Fruit fly (Drosophila melanogaster) whole organism, prepupa: ENCODE measurements around the gene Rab9.

ENCODE experiments used
- Blimp-1 ChIP-seq: fragments of 200-800 bp; sonication (Bioruptor generic); optimal IDR thresholded peaks from 3 replicates; lab custom pipeline; 2017; ENCODE audit warnings: missing biosample characterization, missing genetic modification characterization, mild to moderate bottlenecking, moderate library complexity, missing genetic modification reagents
- CG10669 ChIP-seq: fragments of 200-800 bp; sonication (Bioruptor generic); optimal IDR thresholded peaks from 3 replicates; lab custom pipeline; 2018; ENCODE audit warnings: missing biosample characterization, mild to moderate bottlenecking, missing genetic modification characterization, moderate library complexity
- CG11294 ChIP-seq: fragments of 200-800 bp; sonication (Bioruptor generic); IDR thresholded peaks from 2 replicates; pipeline ENCODE4 v1.3.6; 2022; ENCODE audit warnings: missing biosample characterization, missing genetic modification characterization
- CG11762 ChIP-seq: fragments of 200-800 bp; sonication (Bioruptor generic); optimal IDR thresholded peaks from 3 replicates; lab custom pipeline; 2016; ENCODE audit warnings: missing biosample characterization, missing genetic modification characterization; ENCODE audit not compliant: insufficient read depth
- CG15336 ChIP-seq: fragments of 200-800 bp; sonication (Bioruptor generic); IDR thresholded peaks from 2 replicates; pipeline ENCODE4 v1.3.6; 2022; ENCODE audit warnings: missing biosample characterization, missing genetic modification characterization
- CG16779 ChIP-seq: fragments of 200-800 bp; sonication (Bioruptor generic); optimal IDR thresholded peaks from 3 replicates; lab custom pipeline; 2017; ENCODE audit warnings: missing biosample characterization, mild to moderate bottlenecking, missing genetic modification characterization
- CG3032 ChIP-seq: fragments of 200-800 bp; optimal IDR thresholded peaks from 2 replicates; lab custom pipeline; 2019; ENCODE audit warnings: missing biosample characterization, mild to moderate bottlenecking, missing genetic modification characterization, moderate library complexity
- CG31627 ChIP-seq: fragments of 200-800 bp; sonication (Bioruptor generic); optimal IDR thresholded peaks from 3 replicates; lab custom pipeline; 2016; ENCODE audit warnings: missing biosample characterization, missing genetic modification characterization
- CG32006 ChIP-seq: fragments of 200-800 bp; sonication (Bioruptor generic); optimal IDR thresholded peaks from 3 replicates; lab custom pipeline; 2017; ENCODE audit warnings: missing biosample characterization, mild to moderate bottlenecking, missing genetic modification characterization
- CG34406 ChIP-seq: fragments of 200-800 bp; sonication (Bioruptor generic); optimal IDR thresholded peaks from 3 replicates; lab custom pipeline; 2016; ENCODE audit warnings: missing biosample characterization, missing genetic modification characterization
- CG3919 ChIP-seq: fragments of 200-800 bp; sonication (Bioruptor generic); optimal IDR thresholded peaks from 3 replicates; lab custom pipeline; 2016; ENCODE audit warnings: missing biosample characterization, missing genetic modification characterization
- CG4318 ChIP-seq: fragments of 200-800 bp; sonication (Bioruptor generic); optimal IDR thresholded peaks from 3 replicates; lab custom pipeline; 2017; ENCODE audit warnings: missing biosample characterization, mild to moderate bottlenecking, missing genetic modification characterization
- CG6163 ChIP-seq: fragments of 200-800 bp; sonication (Bioruptor generic); IDR thresholded peaks from 3 replicates; pipeline ENCODE4 v1.3.6; 2022; ENCODE audit warnings: missing biosample characterization, missing genetic modification characterization
- CG6276 ChIP-seq: fragments of 200-800 bp; sonication (Bioruptor generic); optimal IDR thresholded peaks from 2 replicates; lab custom pipeline; 2017; ENCODE audit warnings: missing biosample characterization, mild to moderate bottlenecking, missing genetic modification characterization
- CG6792 ChIP-seq: fragments of 200-800 bp; sonication (Bioruptor generic); optimal IDR thresholded peaks from 3 replicates; lab custom pipeline; 2016; ENCODE audit warnings: missing biosample characterization, missing genetic modification characterization
- CG6808 ChIP-seq: fragments of 200-800 bp; sonication (Bioruptor generic); optimal IDR thresholded peaks from 3 replicates; lab custom pipeline; 2017; ENCODE audit warnings: missing biosample characterization, missing genetic modification characterization, mild to moderate bottlenecking, moderate library complexity, missing genetic modification reagents
- CG6854 ChIP-seq: fragments of 200-800 bp; sonication (Bioruptor generic); optimal IDR thresholded peaks from 2 replicates; lab custom pipeline; 2017; ENCODE audit warnings: missing biosample characterization, mild to moderate bottlenecking, missing genetic modification characterization
- CG8319 ChIP-seq: fragments of 200-800 bp; sonication (Bioruptor generic); optimal IDR thresholded peaks from 3 replicates; lab custom pipeline; 2016; ENCODE audit warnings: missing biosample characterization, missing genetic modification characterization
- Eip75B ChIP-seq: fragments of 200-800 bp; sonication (Bioruptor generic); optimal IDR thresholded peaks from 3 replicates; lab custom pipeline; 2016; ENCODE audit warnings: missing biosample characterization, missing genetic modification characterization
- Eip78C ChIP-seq: fragments of 200-800 bp; sonication (Bioruptor generic); peaks from one replicate; lab custom pipeline; 2016; ENCODE audit warnings: missing biosample characterization, missing genetic modification characterization
- Eip93F ChIP-seq: fragments of 200-800 bp; sonication (Bioruptor generic); optimal IDR thresholded peaks from 2 replicates; lab custom pipeline; 2016; ENCODE audit warnings: missing biosample characterization, mild to moderate bottlenecking, missing genetic modification characterization
- Ets21C ChIP-seq: fragments of 200-800 bp; sonication (Bioruptor generic); optimal IDR thresholded peaks from 3 replicates; lab custom pipeline; 2016; ENCODE audit warnings: missing biosample characterization, missing genetic modification characterization
- Ets96B ChIP-seq: fragments of 200-800 bp; optimal IDR thresholded peaks from 2 replicates; lab custom pipeline; 2019; ENCODE audit warnings: missing biosample characterization, mild to moderate bottlenecking, missing genetic modification characterization, moderate library complexity
- Hr39 ChIP-seq: fragments of 200-800 bp; sonication (Bioruptor generic); optimal IDR thresholded peaks from 2 replicates; lab custom pipeline; 2016; ENCODE audit warnings: missing biosample characterization, missing genetic modification characterization
- Lpt ChIP-seq: fragments of 200-800 bp; sonication (Bioruptor generic); optimal IDR thresholded peaks from 3 replicates; lab custom pipeline; 2016; ENCODE audit warnings: missing biosample characterization, missing genetic modification characterization
- Met ChIP-seq: fragments of 200-800 bp; sonication (Bioruptor generic); optimal IDR thresholded peaks from 3 replicates; lab custom pipeline; 2016; ENCODE audit warnings: missing biosample characterization, missing genetic modification characterization
- OdsH ChIP-seq: fragments of 200-800 bp; sonication (Bioruptor generic); optimal IDR thresholded peaks from 3 replicates; lab custom pipeline; 2016; ENCODE audit warnings: missing biosample characterization, missing genetic modification characterization
- Sox102F ChIP-seq: fragments of 200-800 bp; sonication (Bioruptor generic); optimal IDR thresholded peaks from 2 replicates; lab custom pipeline; 2016; ENCODE audit warnings: missing biosample characterization, mild to moderate bottlenecking, missing genetic modification characterization
- Sox14 ChIP-seq: fragments of 200-800 bp; sonication (Bioruptor generic); optimal IDR thresholded peaks from 3 replicates; lab custom pipeline; 2016; ENCODE audit warnings: missing biosample characterization, missing genetic modification characterization
- Sox15 ChIP-seq: fragments of 200-800 bp; sonication (Bioruptor generic); optimal IDR thresholded peaks from 3 replicates; lab custom pipeline; 2016; ENCODE audit warnings: missing biosample characterization, missing genetic modification characterization
- achi ChIP-seq: fragments of 200-800 bp; sonication (Bioruptor generic); optimal IDR thresholded peaks from 3 replicates; lab custom pipeline; 2016; ENCODE audit warnings: missing biosample characterization, missing genetic modification characterization
- acj6 ChIP-seq: fragments of 200-800 bp; sonication (Bioruptor generic); optimal IDR thresholded peaks from 3 replicates; lab custom pipeline; 2016; ENCODE audit warnings: missing biosample characterization, missing genetic modification characterization
- dsx ChIP-seq: fragments of 200-800 bp; optimal IDR thresholded peaks from 3 replicates; lab custom pipeline; 2019; ENCODE audit warnings: missing biosample characterization, mild to moderate bottlenecking, missing genetic modification characterization, moderate library complexity; ENCODE audit not compliant: poor library complexity, severe bottlenecking
- eg ChIP-seq: fragments of 200-800 bp; sonication (Bioruptor generic); IDR thresholded peaks from 3 replicates; pipeline ENCODE4 v1.3.6; 2022; ENCODE audit warnings: missing biosample characterization, missing genetic modification characterization
- fd59A ChIP-seq: fragments of 200-800 bp; sonication (Bioruptor generic); optimal IDR thresholded peaks from 2 replicates; lab custom pipeline; 2017; ENCODE audit warnings: missing biosample characterization, mild to moderate bottlenecking, missing genetic modification characterization, missing genetic modification reagents
- fd85E ChIP-seq: fragments of 200-800 bp; sonication (Bioruptor generic); optimal IDR thresholded peaks from 3 replicates; lab custom pipeline; 2016; ENCODE audit warnings: missing biosample characterization, missing genetic modification characterization
- lz ChIP-seq: fragments of 200-800 bp; sonication (Bioruptor generic); optimal IDR thresholded peaks from 3 replicates; lab custom pipeline; 2016; ENCODE audit warnings: missing biosample characterization, missing genetic modification characterization
- net ChIP-seq: fragments of 200-800 bp; sonication (Bioruptor generic); optimal IDR thresholded peaks from 3 replicates; lab custom pipeline; 2016; ENCODE audit warnings: missing biosample characterization, missing genetic modification characterization
- salr ChIP-seq, 2 experiments: fragments of 200-800 bp; sonication (Bioruptor generic); optimal IDR thresholded peaks; 3 replicates each; lab custom pipeline; 2016 to 2018; ENCODE audit warnings: missing biosample characterization in 2 of 2, missing genetic modification characterization in 2 of 2, mild to moderate bottlenecking in 1 of 2
- spab ChIP-seq: fragments of 200-800 bp; sonication (Bioruptor generic); optimal IDR thresholded peaks from 2 replicates; lab custom pipeline; 2017; ENCODE audit warnings: missing biosample characterization, mild to moderate bottlenecking, missing genetic modification characterization, missing genetic modification reagents
- ss ChIP-seq, 2 experiments: fragments of 200-800 bp; sonication (Bioruptor generic); optimal IDR thresholded peaks; 2 replicates in 1 of 2; 3 replicates in 1 of 2; lab custom pipeline; 2017 to 2018; ENCODE audit warnings: mild to moderate bottlenecking in 2 of 2, missing biosample characterization in 2 of 2, missing genetic modification characterization in 2 of 2, moderate library complexity in 1 of 2
- svp ChIP-seq: fragments of 200-800 bp; sonication (Bioruptor generic); peaks from one replicate; lab custom pipeline; 2016; ENCODE audit warnings: missing biosample characterization, missing genetic modification characterization
- topi ChIP-seq: fragments of 200-800 bp; sonication (Bioruptor generic); optimal IDR thresholded peaks from 3 replicates; lab custom pipeline; 2016; ENCODE audit warnings: missing biosample characterization, missing genetic modification characterization
- vri ChIP-seq: fragments of 200-800 bp; sonication (Bioruptor generic); optimal IDR thresholded peaks from 3 replicates; lab custom pipeline; 2016; ENCODE audit warnings: missing biosample characterization, mild to moderate bottlenecking, missing genetic modification characterization

The Rab9 gene

dm6 chr2L:19441791-19442190 is 9.4 kb downstream of the Rab9 start, which contains the start of gene RanGAP:
Gene RanGAP, plus strand, starts transcription at chr2L:19441959.
- TF ChIP-seq fd59A (GFP tag; lab: Kevin White, UChicago) (no peak), CG6808 (GFP tag; lab: Kevin White, UChicago) (peak; percentile 40), Blimp-1 (GFP tag; lab: Kevin White, UChicago) (no peak), CG10669 (GFP tag; lab: Kevin White, UChicago) (peak; percentile 9), OdsH (GFP tag; lab: Kevin White, UChicago) (peak; percentile 13), CG6163 (GFP tag; lab: Robert Waterston, UW) (peak; percentile 40; the same call in 2 of the 3 replicates), CG11294 (GFP tag; lab: Robert Waterston, UW) (peak; percentile 27; the same call in 1 of the 2 replicates), CG4318 (GFP tag; lab: Kevin White, UChicago) (peak; percentile 27), CG6276 (GFP tag; lab: Kevin White, UChicago) (peak; percentile 60), Eip78C (peak; percentile 24), achi (no peak), CG16779 (peak; percentile 11), net (GFP tag; lab: Kevin White, UChicago) (peak; percentile 18), eg (GFP tag; lab: Robert Waterston, UW) (0 out of 3 replicates have a peak, but pooled peaks have one; percentile 39), CG32006 (peak; percentile 60), topi (no peak), svp (peak; percentile 71), ss (GFP tag; optimal IDR thresholded peaks at IDR 0.05; lab: Kevin White, UChicago) (no peak), CG6792 (GFP tag; lab: Kevin White, UChicago) (no peak), CG3919 (GFP tag; lab: Kevin White, UChicago) (no peak), salr (GFP tag; optimal IDR thresholded peaks at IDR 0.05; lab: Kevin White, UChicago) (peak in 1 of 2 experiments; percentile 1), CG34406 (GFP tag; lab: Kevin White, UChicago) (no peak), Ets21C (GFP tag; lab: Kevin White, UChicago) (no peak)

DNA sequence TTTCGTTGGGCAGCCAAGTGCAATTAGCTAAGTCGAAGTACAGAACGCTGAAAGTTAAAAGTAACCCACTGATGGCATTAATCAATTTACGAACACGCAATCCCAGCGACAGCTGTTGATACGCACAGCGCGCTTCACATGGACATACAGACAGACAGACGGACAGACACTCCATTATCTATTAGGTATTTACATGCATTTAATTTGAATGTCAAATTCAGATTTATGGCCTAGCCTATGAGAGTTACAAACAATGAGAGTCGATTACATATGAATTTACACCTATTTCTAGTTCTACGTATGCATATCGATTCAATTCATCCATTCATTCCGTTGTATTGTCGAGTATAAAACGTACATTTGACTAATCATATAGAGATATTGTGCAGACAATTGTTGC is 10.3 kb downstream of the Rab9 start, which contains the start of gene CG10237:
Gene CG10237 (minus strand): TSS at position 101 of the 400 bp plus-strand sequence.
- TF ChIP-seq fd85E (GFP tag; lab: Kevin White, UChicago) = no peak
- TF ChIP-seq CG8319 (GFP tag; lab: Kevin White, UChicago) = no peak

DNA sequence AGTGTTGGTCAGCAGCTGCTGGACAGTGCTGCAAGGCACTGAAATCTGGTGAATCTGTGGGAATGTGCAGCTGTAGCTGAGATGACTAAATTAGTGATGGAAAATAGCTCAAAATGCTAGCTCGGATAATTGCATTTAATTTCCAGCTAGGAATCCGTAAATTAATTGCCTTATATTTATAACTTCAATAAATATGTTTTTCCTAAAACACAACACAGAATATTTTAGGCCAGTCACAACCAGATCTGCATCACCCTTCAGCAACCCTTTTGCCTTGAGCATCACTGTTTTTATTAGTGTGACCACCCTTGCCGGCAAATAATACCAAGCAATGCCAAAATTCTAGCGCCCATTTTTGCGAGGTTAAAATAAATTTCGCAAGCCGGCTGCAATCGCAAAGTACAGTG is 12.4 kb downstream of the Rab9 start, which contains the start of gene Hs2st:
Gene Hs2st (minus strand): TSS at position 17 of the 407 bp plus-strand sequence.
- TF ChIP-seq CG32006 (peak; percentile 90), CG3919 (GFP tag; lab: Kevin White, UChicago) (peak; percentile 92), Eip78C (peak; percentile 97), CG16779 (peak; percentile 64), Eip75B (peak; percentile 93), CG10669 (GFP tag; lab: Kevin White, UChicago) (peak; percentile 81), Ets96B (tag; lab: Kevin White, UChicago) (peak; percentile 84), CG31627 (GFP tag; lab: Kevin White, UChicago) (peak; percentile 98), Eip93F (GFP tag; lab: Kevin White, UChicago) (peak; percentile 79), Sox102F (GFP tag; lab: Kevin White, UChicago) (peak; percentile 89), CG11294 (GFP tag; lab: Robert Waterston, UW) (peak; percentile 71; the same call in 1 of the 2 replicates), spab (GFP tag; lab: Kevin White, UChicago) (peak; percentile 72), eg (GFP tag; lab: Robert Waterston, UW) (peak; percentile 86), Lpt (peak; percentile 88), Met (GFP tag; lab: Kevin White, UChicago) (peak; percentile 93), Sox14 (GFP tag; lab: Kevin White, UChicago) (peak; percentile 93), net (GFP tag; lab: Kevin White, UChicago) (peak; percentile 81), CG6276 (GFP tag; lab: Kevin White, UChicago) (no peak), CG3032 (tag; lab: Kevin White, UChicago) (peak; percentile 91), CG34406 (GFP tag; lab: Kevin White, UChicago) (peak; percentile 86), topi (peak; percentile 94), fd59A (GFP tag; lab: Kevin White, UChicago) (peak; percentile 81), Sox15 (GFP tag; lab: Kevin White, UChicago) (peak; percentile 96), CG6808 (GFP tag; lab: Kevin White, UChicago) (peak; percentile 81), dsx (peak; percentile 75), acj6 (GFP tag; lab: Kevin White, UChicago) (peak; percentile 95), CG8319 (GFP tag; lab: Kevin White, UChicago) (peak; percentile 89), vri (GFP tag; lab: Kevin White, UChicago) (no peak), Hr39 (GFP tag; lab: Kevin White, UChicago) (peak; percentile 97), CG6792 (GFP tag; lab: Kevin White, UChicago) (peak; percentile 91), CG11762 (GFP tag; lab: Kevin White, UChicago) (peak; percentile 84), lz (GFP tag; lab: Kevin White, UChicago) (peak; percentile 96), salr (GFP tag; optimal IDR thresholded peaks at IDR 0.05; lab: Kevin White, UChicago) (peak; percentile 77 to 81), CG15336 (GFP tag; lab: Robert Waterston, UW) (peak; percentile 79), CG6854 (GFP tag; lab: Kevin White, UChicago) (peak; percentile 46), OdsH (GFP tag; lab: Kevin White, UChicago) (peak; percentile 96)
